Worm (Caenorhabditis elegans): ENCODE measurements around the gene pcrg-1.

DNA sequence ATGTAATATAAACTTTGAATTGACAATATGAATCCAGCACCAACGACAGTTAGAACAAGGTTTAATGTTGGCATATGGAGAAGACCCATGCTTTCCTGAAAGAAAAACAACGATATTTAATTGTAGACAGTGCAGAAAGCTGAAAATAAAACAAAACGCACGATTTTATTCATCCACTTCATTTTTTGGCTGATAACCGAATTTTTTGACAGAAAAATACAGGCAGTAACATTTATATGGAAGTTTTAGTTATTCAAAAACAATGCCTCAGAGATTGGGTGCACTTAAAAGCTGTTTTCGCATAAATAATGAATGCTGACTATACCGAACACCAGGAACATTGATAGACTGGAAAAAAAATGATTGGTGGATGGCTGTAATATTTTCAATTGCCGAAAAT is 34.6 kb upstream of the pcrg-1 start, which contains the start of gene mfsd-13.2:
- TF ChIP-seq nhr-77 (tag; optimal IDR thresholded peaks at IDR 0.05), result no peak
- no peak for TF ChIP-seq lin-39 (tag; optimal IDR thresholded peaks at IDR 0.05)
- no peak for TF ChIP-seq unc-130 (tag; optimal IDR thresholded peaks at IDR 0.05)

All from whole organism, L1 larva.